Worm (Caenorhabditis elegans) whole organism, late embryonic: ENCODE measurements around the gene F46B6.4.

Source experiments
- C08G9.2 ChIP-seq: sonication (generic microtip); optimal IDR thresholded peaks from 2 replicates; lab custom pipeline; 2016; ENCODE audit warnings: mild to moderate bottlenecking, missing genetic modification characterization, moderate library complexity, missing compliant biosample characterization
- C38D4.7 ChIP-seq: fragments of 200-800 bp; sonication (Bioruptor generic); optimal IDR thresholded peaks from 2 replicates; lab custom pipeline; 2018; ENCODE audit warnings: mild to moderate bottlenecking, missing genetic modification characterization, moderate library complexity, missing compliant biosample characterization
- F13H6.1 ChIP-seq: sonication (generic microtip); optimal IDR thresholded peaks from 2 replicates; lab custom pipeline; 2016; ENCODE audit warnings: missing genetic modification characterization, missing compliant biosample characterization
- T23F11.4 ChIP-seq: fragments of 200-800 bp; sonication (Bioruptor generic); optimal IDR thresholded peaks from 2 replicates; lab custom pipeline; 2018; ENCODE audit warnings: mild to moderate bottlenecking, missing genetic modification characterization, missing compliant biosample characterization
- Y22D7AL.16 ChIP-seq: sonication (generic microtip); optimal IDR thresholded peaks from 2 replicates; lab custom pipeline; 2016; ENCODE audit warnings: missing genetic modification characterization, missing compliant biosample characterization
- ceh-14 ChIP-seq: sonication (generic microtip); optimal IDR thresholded peaks from 2 replicates; lab custom pipeline; 2016; ENCODE audit warnings: missing genotype, missing genetic modification characterization, missing compliant biosample characterization
- ceh-18 ChIP-seq: sonication (generic microtip); optimal IDR thresholded peaks from 2 replicates; lab custom pipeline; 2016; ENCODE audit warnings: missing genetic modification characterization, missing compliant biosample characterization
- ceh-19 ChIP-seq: fragments of 200-800 bp; sonication (Bioruptor generic); optimal IDR thresholded peaks from 2 replicates; lab custom pipeline; 2018; ENCODE audit warnings: mild to moderate bottlenecking, missing genetic modification characterization, missing compliant biosample characterization
- ceh-2 ChIP-seq: sonication (generic microtip); optimal IDR thresholded peaks from 2 replicates; lab custom pipeline; 2016; ENCODE audit warnings: missing genotype, missing genetic modification characterization, missing compliant biosample characterization
- ceh-22 ChIP-seq: sonication (generic microtip); optimal IDR thresholded peaks from 2 replicates; lab custom pipeline; 2017; ENCODE audit warnings: missing biosample characterization, missing genetic modification characterization
- ceh-24 ChIP-seq: sonication (generic microtip); optimal IDR thresholded peaks from 2 replicates; lab custom pipeline; 2016; ENCODE audit warnings: mild to moderate bottlenecking, missing genetic modification characterization, missing compliant biosample characterization
- ceh-30 ChIP-seq: fragments of 150-350 bp; optimal IDR thresholded peaks from 2 replicates; lab custom pipeline; 2014; ENCODE audit warnings: missing biosample characterization, missing genetic modification characterization
- ceh-31 ChIP-seq: sonication (generic microtip); optimal IDR thresholded peaks from 2 replicates; lab custom pipeline; 2016; ENCODE audit warnings: missing genetic modification characterization, missing compliant biosample characterization
- ceh-34 ChIP-seq: sonication (generic microtip); optimal IDR thresholded peaks from 2 replicates; lab custom pipeline; 2016; ENCODE audit warnings: mild to moderate bottlenecking, missing genetic modification characterization, missing compliant biosample characterization
- ceh-48 ChIP-seq: sonication (generic microtip); optimal IDR thresholded peaks from 2 replicates; lab custom pipeline; 2016; ENCODE audit warnings: missing genetic modification characterization, inconsistent platforms, missing compliant biosample characterization
- ceh-6 ChIP-seq: fragments of 200-800 bp; sonication (Bioruptor generic); optimal IDR thresholded peaks from 2 replicates; lab custom pipeline; 2018; ENCODE audit warnings: mild to moderate bottlenecking, missing genetic modification characterization, missing compliant biosample characterization
- ceh-9 ChIP-seq: sonication (generic microtip); optimal IDR thresholded peaks from 2 replicates; lab custom pipeline; 2016; ENCODE audit warnings: mild to moderate bottlenecking, missing genetic modification characterization, inconsistent platforms, missing compliant biosample characterization
- elt-2 ChIP-seq: sonication (generic microtip); optimal IDR thresholded peaks from 2 replicates; lab custom pipeline; 2016; ENCODE audit warnings: missing genetic modification reagents, missing genetic modification characterization, missing compliant biosample characterization
- elt-4 ChIP-seq: sonication (generic microtip); optimal IDR thresholded peaks from 2 replicates; lab custom pipeline; 2016; ENCODE audit warnings: missing genetic modification characterization, missing compliant biosample characterization
- ets-4 ChIP-seq: sonication (generic microtip); optimal IDR thresholded peaks from 2 replicates; lab custom pipeline; 2016; ENCODE audit warnings: missing genetic modification characterization, missing compliant biosample characterization
- eyg-1 ChIP-seq: sonication (generic microtip); optimal IDR thresholded peaks from 2 replicates; lab custom pipeline; 2016; ENCODE audit warnings: missing genotype, missing genetic modification characterization, missing compliant biosample characterization
- fax-1 ChIP-seq: sonication (generic microtip); optimal IDR thresholded peaks from 2 replicates; lab custom pipeline; 2016; ENCODE audit warnings: missing genotype, missing genetic modification characterization, missing compliant biosample characterization
- hlh-13 ChIP-seq: fragments of 200-800 bp; sonication (Bioruptor generic); optimal IDR thresholded peaks from 2 replicates; lab custom pipeline; 2018; ENCODE audit warnings: mild to moderate bottlenecking, missing genetic modification characterization, missing compliant biosample characterization
- hlh-30 ChIP-seq: sonication (generic microtip); optimal IDR thresholded peaks from 2 replicates; lab custom pipeline; 2017; ENCODE audit warnings: antibody characterized with exemption, missing genetic modification characterization, missing compliant biosample characterization; ENCODE audit not compliant: insufficient read depth
- lim-6 ChIP-seq: sonication (generic microtip); optimal IDR thresholded peaks from 2 replicates; lab custom pipeline; 2016; ENCODE audit warnings: missing genetic modification characterization, missing compliant biosample characterization
- madf-2 ChIP-seq: sonication (generic microtip); optimal IDR thresholded peaks from 2 replicates; lab custom pipeline; 2017; ENCODE audit warnings: missing genetic modification characterization, missing compliant biosample characterization
- nhr-11 ChIP-seq: fragments of 150-350 bp; optimal IDR thresholded peaks from 2 replicates; lab custom pipeline; 2014; ENCODE audit warnings: missing biosample characterization, missing genetic modification characterization
- nhr-232 ChIP-seq: sonication (generic microtip); optimal IDR thresholded peaks from 2 replicates; lab custom pipeline; 2016; ENCODE audit warnings: missing genetic modification characterization, missing compliant biosample characterization
- npax-4 ChIP-seq: sonication (generic microtip); optimal IDR thresholded peaks from 2 replicates; lab custom pipeline; 2016; ENCODE audit warnings: missing genetic modification characterization, missing compliant biosample characterization
- odd-2 ChIP-seq: sonication (generic microtip); optimal IDR thresholded peaks from 2 replicates; lab custom pipeline; 2017; ENCODE audit warnings: antibody characterized with exemption, mild to moderate bottlenecking, missing genetic modification characterization, missing compliant biosample characterization
- pag-3 ChIP-seq: sonication (generic microtip); optimal IDR thresholded peaks from 2 replicates; lab custom pipeline; 2016; ENCODE audit warnings: missing compliant biosample characterization, missing genetic modification characterization, borderline replicate concordance
- pat-9 ChIP-seq: fragments of 200-800 bp; sonication (Bioruptor generic); optimal IDR thresholded peaks from 2 replicates; lab custom pipeline; 2018; ENCODE audit warnings: mild to moderate bottlenecking, missing genetic modification characterization, moderate library complexity, missing compliant biosample characterization
- pax-1 ChIP-seq: fragments of 150-350 bp; optimal IDR thresholded peaks from 2 replicates; lab custom pipeline; 2014; ENCODE audit warnings: missing biosample characterization, missing genetic modification characterization
- pha-2 ChIP-seq: sonication (generic microtip); optimal IDR thresholded peaks from 2 replicates; lab custom pipeline; 2017; ENCODE audit warnings: mild to moderate bottlenecking, missing genetic modification characterization, missing compliant biosample characterization
- pha-4 ChIP-seq: fragments of 150-350 bp; optimal IDR thresholded peaks from 2 replicates; lab custom pipeline; 2018; ENCODE audit warnings: missing biosample characterization, missing genetic modification reagents, missing genetic modification characterization
- pros-1 ChIP-seq: fragments of 150-350 bp; optimal IDR thresholded peaks from 2 replicates; lab custom pipeline; 2014; ENCODE audit warnings: missing biosample characterization, missing genetic modification reagents, missing genetic modification characterization
- ref-2 ChIP-seq: sonication (generic microtip); optimal IDR thresholded peaks from 2 replicates; lab custom pipeline; 2016; ENCODE audit warnings: missing genetic modification characterization, missing compliant biosample characterization
- rnt-1 ChIP-seq: sonication (generic microtip); optimal IDR thresholded peaks from 2 replicates; lab custom pipeline; 2016; ENCODE audit warnings: missing genetic modification characterization, missing compliant biosample characterization
- sox-2 ChIP-seq: fragments of 200-800 bp; sonication (Bioruptor generic); IDR thresholded peaks from 2 replicates; pipeline ENCODE4 v1.3.6; 2022; ENCODE audit warnings: missing genetic modification reagents, missing genetic modification characterization, missing compliant biosample characterization
- syd-9 ChIP-seq: sonication (generic microtip); optimal IDR thresholded peaks from 2 replicates; lab custom pipeline; 2016; ENCODE audit warnings: mild to moderate bottlenecking, missing genetic modification characterization, moderate library complexity, missing compliant biosample characterization
- ttx-3 ChIP-seq: sonication (generic microtip); optimal IDR thresholded peaks from 2 replicates; lab custom pipeline; 2016; ENCODE audit warnings: missing genetic modification reagents, missing genetic modification characterization, missing compliant biosample characterization
- unc-3 ChIP-seq, 2 experiments: fragments of 200-800 bp in 1 of 2; sonication (Bioruptor generic) in 1 of 2; sonication (generic microtip) in 1 of 2; conservative IDR thresholded peaks in 1 of 2; optimal IDR thresholded peaks in 1 of 2; 2 replicates each; pipeline versions ENCODE4 v1.3.6 to Lab custom; 2016 to 2022; ENCODE audit warnings: missing compliant biosample characterization in 2 of 2, missing genetic modification characterization in 2 of 2, missing genetic modification reagents in 1 of 2
- unc-42 ChIP-seq: sonication (generic microtip); optimal IDR thresholded peaks from 2 replicates; lab custom pipeline; 2016; ENCODE audit warnings: missing genotype, missing genetic modification characterization, missing compliant biosample characterization
- unc-55 ChIP-seq: sonication (generic microtip); optimal IDR thresholded peaks from 2 replicates; lab custom pipeline; 2017; ENCODE audit warnings: missing biosample characterization, missing genetic modification reagents, missing genetic modification characterization
- unc-86 ChIP-seq: sonication (generic microtip); optimal IDR thresholded peaks from 2 replicates; lab custom pipeline; 2016; ENCODE audit warnings: missing genetic modification characterization, missing compliant biosample characterization
- zip-5 ChIP-seq: sonication (generic microtip); optimal IDR thresholded peaks from 2 replicates; lab custom pipeline; 2016; ENCODE audit warnings: missing genetic modification characterization, missing compliant biosample characterization
- ztf-16 ChIP-seq: sonication (generic microtip); optimal IDR thresholded peaks from 2 replicates; lab custom pipeline; 2017; ENCODE audit warnings: missing genetic modification characterization, missing compliant biosample characterization

The F46B6.4 gene

ce11 chrV:9731852-9732251 is 47.5 kb downstream of the F46B6.4 start:
- TF ChIP-seq unc-55 (GFP tag; lab: Kevin White, UChicago) (peak; percentile 10), ref-2 (tag; lab: Kevin White, UChicago) (peak; percentile 24), syd-9 (tag; lab: Kevin White, UChicago) (no peak), ceh-19 (GFP tag; lab: Kevin White, UChicago) (peak; percentile 27)

- TF ChIP-seq pag-3 (tag; lab: Kevin White, UChicago), result peak; percentile 55
- no peak for TF ChIP-seq nhr-11 (tag; lab: Kevin White, UChicago)
- peak; percentile 33 for TF ChIP-seq fax-1 (tag; lab: Kevin White, UChicago)
- no peak for TF ChIP-seq unc-3 (GFP tag; conservative IDR thresholded peaks at IDR 0.05; lab: Robert Waterston, UW)
- peak; percentile 50 for TF ChIP-seq unc-3 (tag; optimal IDR thresholded peaks at IDR 0.05; lab: Kevin White, UChicago)
- no peak for TF ChIP-seq zip-5 (tag; lab: Kevin White, UChicago)
- peak; percentile 76 for TF ChIP-seq syd-9 (tag; lab: Kevin White, UChicago)
- TF ChIP-seq ceh-31, result peak; percentile 98
- TF ChIP-seq ets-4 (tag; lab: Kevin White, UChicago), result peak; percentile 83
- no peak for TF ChIP-seq pax-1 (tag; lab: Kevin White, UChicago)
- peak; percentile 59 for TF ChIP-seq ceh-14 (tag; lab: Kevin White, UChicago)
- peak; percentile 95 for TF ChIP-seq pros-1 (tag; lab: Kevin White, UChicago)
- peak; percentile 62 for TF ChIP-seq ceh-6
- TF ChIP-seq ceh-34 (tag; lab: Kevin White, UChicago), result peak; percentile 95
- TF ChIP-seq ztf-16 (tag; lab: Kevin White, UChicago), result peak; percentile 73
- no peak for TF ChIP-seq odd-2
- TF ChIP-seq npax-4 (tag; lab: Kevin White, UChicago), result peak; percentile 3
- peak; percentile 5 for TF ChIP-seq T23F11.4
- TF ChIP-seq unc-42 (tag; lab: Kevin White, UChicago), result peak; percentile 69
- peak; percentile 89 for TF ChIP-seq ref-2 (tag; lab: Kevin White, UChicago)
- TF ChIP-seq lim-6 (tag; lab: Kevin White, UChicago), result peak; percentile 32
- TF ChIP-seq ceh-48, result peak; percentile 12
- TF ChIP-seq C38D4.7 (GFP tag; lab: Kevin White, UChicago), result no peak
- TF ChIP-seq ceh-18 (tag; lab: Kevin White, UChicago), result peak; percentile 96
- peak; percentile 81 for TF ChIP-seq ceh-2 (tag; lab: Kevin White, UChicago)
- peak; percentile 61 for TF ChIP-seq pat-9
- TF ChIP-seq nhr-232 (tag; lab: Kevin White, UChicago), result peak; percentile 33
- TF ChIP-seq ceh-24, result no peak
- TF ChIP-seq madf-2 (tag; lab: Kevin White, UChicago), result peak; percentile 73
- TF ChIP-seq hlh-13 (GFP tag; lab: Kevin White, UChicago), result no peak
- TF ChIP-seq eyg-1 (tag; lab: Kevin White, UChicago), result peak; percentile 72
- peak; percentile 91 for TF ChIP-seq hlh-30 (tag; lab: Kevin White, UChicago)
- TF ChIP-seq ceh-9, result no peak
- TF ChIP-seq unc-86, result peak; percentile 42
- peak; percentile 75 for TF ChIP-seq ceh-22 (tag; lab: Kevin White, UChicago)
- no peak for TF ChIP-seq ceh-30 (tag; lab: Kevin White, UChicago)
- peak; percentile 83 for TF ChIP-seq ceh-19 (GFP tag; lab: Kevin White, UChicago)
- TF ChIP-seq C08G9.2 (tag; lab: Kevin White, UChicago), result peak; percentile 74
- TF ChIP-seq ttx-3 (tag; lab: Kevin White, UChicago), result no peak
- no peak for TF ChIP-seq elt-4 (tag; lab: Kevin White, UChicago)
- TF ChIP-seq F13H6.1, result peak; percentile 94
- peak; percentile 94 for TF ChIP-seq rnt-1 (tag; lab: Kevin White, UChicago)
- TF ChIP-seq Y22D7AL.16, result no peak
- peak; percentile 73 for TF ChIP-seq pha-2 (tag; lab: Kevin White, UChicago)
- peak; percentile 82 for TF ChIP-seq elt-2 (tag; lab: Kevin White, UChicago)
- peak; percentile 58 for TF ChIP-seq sox-2 (GFP tag; lab: Robert Waterston, UW)
- TF ChIP-seq pha-4 (tag; lab: Kevin White, UChicago), result no peak
These were observed 48.3 kb downstream of the F46B6.4 start for ce11 chrV:9730743-9731706.
